Worm (Caenorhabditis elegans) whole organism, early embryonic: ENCODE data around the gene hcf-1.

ENCODE experiments used
- F13C5.2 ChIP-seq: sonication (generic microtip); optimal IDR thresholded peaks from 2 replicates; lab custom pipeline; 2017; ENCODE audit warnings: mild to moderate bottlenecking, missing genetic modification characterization, inconsistent platforms, missing compliant biosample characterization
- ama-1 ChIP-seq: fragments of 150-350 bp; optimal IDR thresholded peaks from 2 replicates; lab custom pipeline; 2014
- ceh-36 ChIP-seq: sonication (generic microtip); optimal IDR thresholded peaks from 2 replicates; lab custom pipeline; 2016; ENCODE audit warnings: missing genetic modification characterization, inconsistent platforms, missing compliant biosample characterization
- flt-1 ChIP-seq: fragments of 200-800 bp; sonication (Bioruptor generic); IDR thresholded peaks from 2 replicates; pipeline ENCODE4 v1.3.6; 2022; ENCODE audit warnings: missing genetic modification characterization, missing compliant biosample characterization
- sea-1 ChIP-seq: fragments of 200-800 bp; sonication (Bioruptor generic); conservative IDR thresholded peaks from 2 replicates; pipeline ENCODE4 v1.3.6; 2022; ENCODE audit warnings: missing genetic modification characterization, missing compliant biosample characterization

DNA sequence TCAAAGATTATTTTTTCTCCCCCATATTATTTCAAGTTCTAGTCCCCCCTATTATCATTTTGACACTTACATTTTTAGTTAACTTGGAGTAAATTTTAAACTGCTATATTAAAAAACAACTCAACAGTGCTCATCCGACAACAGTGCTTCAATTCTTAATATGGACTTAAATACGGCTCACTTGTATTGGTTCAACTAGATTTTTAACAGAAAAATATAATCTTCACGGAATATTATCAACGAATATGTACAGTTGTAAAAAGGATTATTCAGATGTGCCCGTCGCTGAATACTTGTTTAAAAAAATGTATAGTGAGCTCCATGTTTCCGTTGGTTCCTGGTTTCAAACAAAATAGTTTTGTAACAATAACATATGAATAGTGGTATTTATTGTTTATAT, 26.3 kb upstream of the hcf-1 start:
- no peak for TF ChIP-seq sea-1 (GFP tag; lab: Robert Waterston, UW)
- no peak for TF ChIP-seq F13C5.2
- TF ChIP-seq flt-1 (GFP tag; lab: Robert Waterston, UW) = no peak
- TF ChIP-seq ama-1 (lab: Kevin White, UChicago) = no peak
- no peak for TF ChIP-seq ceh-36 (tag; lab: Kevin White, UChicago)
